Worm (Caenorhabditis elegans): ENCODE measurements around the gene cnc-3.

DNA sequence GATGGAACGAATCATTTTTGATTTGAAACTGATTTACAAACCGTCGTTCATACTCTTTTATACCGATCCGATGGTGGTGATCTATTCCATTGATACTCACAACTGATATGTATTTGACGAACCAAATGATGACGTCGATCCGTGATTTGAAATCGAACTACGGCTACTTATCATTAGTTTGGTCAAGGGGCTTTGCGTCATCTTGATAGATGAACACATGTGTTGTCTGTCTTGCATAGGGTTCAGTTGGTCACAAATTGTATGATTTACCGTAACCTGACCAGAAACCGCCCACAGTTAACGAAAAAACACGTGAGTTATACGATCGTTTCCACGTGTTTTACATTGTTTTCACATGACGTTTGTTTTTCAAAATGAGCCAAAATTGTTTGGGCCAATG is 2.4 kb downstream of the cnc-3 start, which contains the start of gene cnc-2:
- no peak for TF ChIP-seq nhr-28 (tag; optimal IDR thresholded peaks at IDR 0.05)
- no peak for TF ChIP-seq hlh-1 (tag; optimal IDR thresholded peaks at IDR 0.05)
- TF ChIP-seq blmp-1 (tag; optimal IDR thresholded peaks at IDR 0.05), result no peak
- no peak for TF ChIP-seq lin-13 (tag; optimal IDR thresholded peaks at IDR 0.05)
- no peak for TF ChIP-seq nhr-2 (tag; optimal IDR thresholded peaks at IDR 0.05)
